ENCODE assay signal across 5 fruit fly cellular contexts in genomic region chr2L:18327592-18328078, dm6.
TF ChIP-seq lines count a peak whose summit lies in the region.

No protein-coding gene starts in this region.

TF ChIP-seq in whole organism, adult, 20 proteins besides CTCF, POLR2A, EP300 and RAD21 (continued from another document):
- TF ChIP-seq ovo (GFP tag; optimal IDR thresholded peaks at IDR 0.05; lab: Kevin White, UChicago) = peak; percentile 78

TF ChIP-seq in whole organism, embryonic, 481 proteins besides CTCF, POLR2A, EP300 and RAD21 (continued from another document and continues in another):
- TF ChIP-seq CG12659 (GFP tag; optimal IDR thresholded peaks at IDR 0.05; lab: Kevin White, UChicago) (no peak), CG13287 (GFP tag; IDR thresholded peaks at IDR 0.05; lab: Robert Waterston, UW; ENCODE audit: partially characterized antibody) (0 out of 2 replicates have a peak, but pooled peaks have one; percentile 7), fru (optimal IDR thresholded peaks at IDR 0.05; lab: Kevin White, UChicago) (no peak), vvl (GFP tag; IDR thresholded peaks at IDR 0.05; lab: Robert Waterston, UW) (peak; percentile 33; the same call in 1 of the 2 replicates), CG1832 (GFP tag; optimal IDR thresholded peaks at IDR 0.05; lab: Kevin White, UChicago) (no peak), zen2 (GFP tag; IDR thresholded peaks at IDR 0.05; lab: Robert Waterston, UW; ENCODE audit: partially characterized antibody) (no peak), tll (GFP tag; optimal IDR thresholded peaks at IDR 0.05; lab: Kevin White, UChicago) (no peak), pan (optimal IDR thresholded peaks at IDR 0.05; lab: Kevin White, UChicago) (no peak), pan (GFP tag; optimal IDR thresholded peaks at IDR 0.05 in 1 of 2, IDR thresholded peaks at IDR 0.05 in 1 of 2) (no peak), Rfx (GFP tag; IDR thresholded peaks at IDR 0.05; lab: Robert Waterston, UW) (no peak), peb (GFP tag; IDR thresholded peaks at IDR 0.05; lab: Robert Waterston, UW) (no peak), CG16863 (GFP tag; optimal IDR thresholded peaks at IDR 0.05; lab: Kevin White, UChicago) (no peak), eyg (GFP tag; optimal IDR thresholded peaks at IDR 0.05; lab: Kevin White, UChicago) (no peak), NK7.1 (GFP tag; optimal IDR thresholded peaks at IDR 0.05; lab: Kevin White, UChicago) (no peak), CG5180 (GFP tag; optimal IDR thresholded peaks at IDR 0.05; lab: Kevin White, UChicago) (no peak), unpg (GFP tag; optimal IDR thresholded peaks at IDR 0.05; lab: Kevin White, UChicago) (peak; percentile 13), Camta (GFP tag; optimal IDR thresholded peaks at IDR 0.05; lab: Kevin White, UChicago) (no peak), CG3407 (GFP tag; optimal IDR thresholded peaks at IDR 0.05; lab: Kevin White, UChicago) (peak; percentile 9), caup (GFP tag; optimal IDR thresholded peaks at IDR 0.05; lab: Kevin White, UChicago; ENCODE audit: severe bottlenecking) (no peak), sima (GFP tag; optimal IDR thresholded peaks at IDR 0.05; lab: Kevin White, UChicago) (no peak), crp (GFP tag; optimal IDR thresholded peaks at IDR 0.05; lab: Kevin White, UChicago) (no peak), CG17361 (GFP tag; IDR thresholded peaks at IDR 0.05; lab: Robert Waterston, UW) (no peak), Trl (optimal IDR thresholded peaks at IDR 0.05; lab: Kevin White, UChicago) (peak; percentile 19 to 60), Trl (GFP tag; optimal IDR thresholded peaks at IDR 0.05; lab: Kevin White, UChicago) (no peak), CG15011 (GFP tag; optimal IDR thresholded peaks at IDR 0.05; lab: Kevin White, UChicago) (no peak), repo (GFP tag; optimal IDR thresholded peaks at IDR 0.05; lab: Kevin White, UChicago) (no peak), sens (GFP tag; lab: Kevin White, UChicago) (peak; percentile 73), Dll (GFP tag; IDR thresholded peaks at IDR 0.05; lab: Robert Waterston, UW; ENCODE audit: partially characterized antibody) (no peak), CG6689 (GFP tag; IDR thresholded peaks at IDR 0.05; lab: Robert Waterston, UW) (no peak), ash1 (GFP tag; optimal IDR thresholded peaks at IDR 0.05; lab: Kevin White, UChicago) (no peak), CG12155 (GFP tag; optimal IDR thresholded peaks at IDR 0.05; lab: Kevin White, UChicago) (no peak), corto (GFP tag; optimal IDR thresholded peaks at IDR 0.05; lab: Kevin White, UChicago) (peak; percentile 28), stc (GFP tag; IDR thresholded peaks at IDR 0.05; lab: Robert Waterston, UW) (no peak)

TF ChIP-seq in whole organism, prepupa, 60 proteins besides CTCF, POLR2A, EP300 and RAD21 (continued from another document and continues in another):
- TF ChIP-seq salr (GFP tag; optimal IDR thresholded peaks at IDR 0.05; lab: Kevin White, UChicago) (peak; percentile 46 to 74), Eip75B (GFP tag; optimal IDR thresholded peaks at IDR 0.05; lab: Kevin White, UChicago) (peak; percentile 66), pdm3 (GFP tag; optimal IDR thresholded peaks at IDR 0.05; lab: Kevin White, UChicago) (peak; percentile 67), net (GFP tag; optimal IDR thresholded peaks at IDR 0.05; lab: Kevin White, UChicago) (peak; percentile 88), CG3032 (tag; optimal IDR thresholded peaks at IDR 0.05; lab: Kevin White, UChicago) (peak; percentile 77), cyc (GFP tag; optimal IDR thresholded peaks at IDR 0.05; lab: Kevin White, UChicago) (peak; percentile 4), CG6808 (GFP tag; optimal IDR thresholded peaks at IDR 0.05; lab: Kevin White, UChicago) (peak; percentile 91), CG6792 (GFP tag; optimal IDR thresholded peaks at IDR 0.05; lab: Kevin White, UChicago) (peak; percentile 62), CG6276 (GFP tag; optimal IDR thresholded peaks at IDR 0.05; lab: Kevin White, UChicago) (peak; percentile 80), svp (GFP tag; lab: Kevin White, UChicago) (peak; percentile 52), CG34406 (GFP tag; optimal IDR thresholded peaks at IDR 0.05; lab: Kevin White, UChicago) (peak; percentile 83), Ets96B (tag; optimal IDR thresholded peaks at IDR 0.05; lab: Kevin White, UChicago) (peak; percentile 80), Sox14 (GFP tag; optimal IDR thresholded peaks at IDR 0.05; lab: Kevin White, UChicago) (peak; percentile 46), lz (GFP tag; optimal IDR thresholded peaks at IDR 0.05; lab: Kevin White, UChicago) (peak; percentile 34), CG16779 (tag; optimal IDR thresholded peaks at IDR 0.05; lab: Kevin White, UChicago) (peak; percentile 75), dsx (GFP tag; optimal IDR thresholded peaks at IDR 0.05; lab: Kevin White, UChicago; ENCODE audit: poor library complexity, severe bottlenecking) (peak; percentile 81), Hr39 (GFP tag; optimal IDR thresholded peaks at IDR 0.05; lab: Kevin White, UChicago) (peak; percentile 5), CG6854 (GFP tag; optimal IDR thresholded peaks at IDR 0.05; lab: Kevin White, UChicago) (peak; percentile 83), Smox (GFP tag; optimal IDR thresholded peaks at IDR 0.05; lab: Kevin White, UChicago) (peak; percentile 39), ss (GFP tag; optimal IDR thresholded peaks at IDR 0.05; lab: Kevin White, UChicago) (peak; percentile 93 to 96), esn (GFP tag; optimal IDR thresholded peaks at IDR 0.05; lab: Kevin White, UChicago) (peak; percentile 55), Eip78C (GFP tag; lab: Kevin White, UChicago) (peak; percentile 93), CG8319 (GFP tag; optimal IDR thresholded peaks at IDR 0.05; lab: Kevin White, UChicago) (peak; percentile 56), topi (GFP tag; optimal IDR thresholded peaks at IDR 0.05; lab: Kevin White, UChicago) (peak; percentile 57), CG15336 (GFP tag; IDR thresholded peaks at IDR 0.05; lab: Robert Waterston, UW) (peak; percentile 65), OdsH (GFP tag; optimal IDR thresholded peaks at IDR 0.05; lab: Kevin White, UChicago) (peak; percentile 53), Ets21C (GFP tag; optimal IDR thresholded peaks at IDR 0.05; lab: Kevin White, UChicago) (no peak), CG11294 (GFP tag; IDR thresholded peaks at IDR 0.05; lab: Robert Waterston, UW) (no peak), CG10669 (GFP tag; optimal IDR thresholded peaks at IDR 0.05; lab: Kevin White, UChicago) (peak; percentile 79), CG32006 (GFP tag; optimal IDR thresholded peaks at IDR 0.05; lab: Kevin White, UChicago) (peak; percentile 43), Sox102F (GFP tag; optimal IDR thresholded peaks at IDR 0.05; lab: Kevin White, UChicago) (peak; percentile 74), CG8632 (GFP tag; optimal IDR thresholded peaks at IDR 0.05; lab: Kevin White, UChicago) (peak; percentile 78), CG9139 (GFP tag; optimal IDR thresholded peaks at IDR 0.05; lab: Kevin White, UChicago) (peak; percentile 94), achi (GFP tag; optimal IDR thresholded peaks at IDR 0.05; lab: Kevin White, UChicago) (peak; percentile 71)

TF ChIP-seq in whole organism, pupa, 21 proteins besides CTCF, POLR2A, EP300 and RAD21 (continued from another document):
- TF ChIP-seq CG4496 (GFP tag; IDR thresholded peaks at IDR 0.05; lab: Robert Waterston, UW) = peak; percentile 83
TF ChIP-seq in whole organism, pupa: peak in this region for 17.

TF ChIP-seq in whole organism, wandering third instar larva, 38 proteins besides CTCF, POLR2A, EP300 and RAD21 (continued from another document):
- peak; percentile 82 for TF ChIP-seq jim (GFP tag; optimal IDR thresholded peaks at IDR 0.05; lab: Kevin White, UChicago)
- peak; percentile 54 for TF ChIP-seq sage (GFP tag; optimal IDR thresholded peaks at IDR 0.05; lab: Kevin White, UChicago)
- TF ChIP-seq dsf (GFP tag; optimal IDR thresholded peaks at IDR 0.05; lab: Kevin White, UChicago; ENCODE audit: borderline replicate concordance) = no peak
- TF ChIP-seq pan (optimal IDR thresholded peaks at IDR 0.05; lab: Kevin White, UChicago) = no peak
- TF ChIP-seq Hr78 (GFP tag; optimal IDR thresholded peaks at IDR 0.05; lab: Kevin White, UChicago) = no peak
- TF ChIP-seq CG32264 (GFP tag; optimal IDR thresholded peaks at IDR 0.05; lab: Kevin White, UChicago) = peak; percentile 52
- no peak for TF ChIP-seq N (GFP tag; optimal IDR thresholded peaks at IDR 0.05; lab: Kevin White, UChicago)
